Fruit fly (Drosophila melanogaster) whole organism, prepupa: ENCODE data around the gene mio.

Experiments used
- CG11902 ChIP-seq: fragments of 200-800 bp; sonication (Bioruptor generic); optimal IDR thresholded peaks from 3 replicates; lab custom pipeline; 2016; ENCODE audit warnings: missing biosample characterization, missing genetic modification characterization
- CG15336 ChIP-seq: fragments of 200-800 bp; sonication (Bioruptor generic); IDR thresholded peaks from 2 replicates; pipeline ENCODE4 v1.3.6; 2022; ENCODE audit warnings: missing biosample characterization, missing genetic modification characterization
- CG3032 ChIP-seq: fragments of 200-800 bp; optimal IDR thresholded peaks from 2 replicates; lab custom pipeline; 2019; ENCODE audit warnings: missing biosample characterization, mild to moderate bottlenecking, missing genetic modification characterization, moderate library complexity
- CG6792 ChIP-seq: fragments of 200-800 bp; sonication (Bioruptor generic); optimal IDR thresholded peaks from 3 replicates; lab custom pipeline; 2016; ENCODE audit warnings: missing biosample characterization, missing genetic modification characterization
- CG6854 ChIP-seq: fragments of 200-800 bp; sonication (Bioruptor generic); optimal IDR thresholded peaks from 2 replicates; lab custom pipeline; 2017; ENCODE audit warnings: missing biosample characterization, mild to moderate bottlenecking, missing genetic modification characterization
- Gug ChIP-seq: fragments of 200-800 bp; sonication (Bioruptor generic); IDR thresholded peaks from 2 replicates; pipeline ENCODE4 v1.3.6; 2022; ENCODE audit warnings: missing biosample characterization, missing genetic modification characterization
- Hr39 ChIP-seq: fragments of 200-800 bp; sonication (Bioruptor generic); optimal IDR thresholded peaks from 2 replicates; lab custom pipeline; 2016; ENCODE audit warnings: missing biosample characterization, missing genetic modification characterization
- Hr4 ChIP-seq: fragments of 200-800 bp; sonication (Bioruptor generic); optimal IDR thresholded peaks from 3 replicates; lab custom pipeline; 2016; ENCODE audit warnings: missing biosample characterization, missing genetic modification characterization
- OdsH ChIP-seq: fragments of 200-800 bp; sonication (Bioruptor generic); optimal IDR thresholded peaks from 3 replicates; lab custom pipeline; 2016; ENCODE audit warnings: missing biosample characterization, missing genetic modification characterization
- Sox102F ChIP-seq: fragments of 200-800 bp; sonication (Bioruptor generic); optimal IDR thresholded peaks from 2 replicates; lab custom pipeline; 2016; ENCODE audit warnings: missing biosample characterization, mild to moderate bottlenecking, missing genetic modification characterization
- acj6 ChIP-seq: fragments of 200-800 bp; sonication (Bioruptor generic); optimal IDR thresholded peaks from 3 replicates; lab custom pipeline; 2016; ENCODE audit warnings: missing biosample characterization, missing genetic modification characterization
- fd85E ChIP-seq: fragments of 200-800 bp; sonication (Bioruptor generic); optimal IDR thresholded peaks from 3 replicates; lab custom pipeline; 2016; ENCODE audit warnings: missing biosample characterization, missing genetic modification characterization
- fkh ChIP-seq: fragments of 200-800 bp; sonication (Bioruptor generic); optimal IDR thresholded peaks from 3 replicates; lab custom pipeline; 2017; ENCODE audit warnings: missing biosample characterization, mild to moderate bottlenecking, missing genetic modification characterization, moderate library complexity
- spab ChIP-seq: fragments of 200-800 bp; sonication (Bioruptor generic); optimal IDR thresholded peaks from 2 replicates; lab custom pipeline; 2017; ENCODE audit warnings: missing biosample characterization, mild to moderate bottlenecking, missing genetic modification characterization, missing genetic modification reagents

DNA sequence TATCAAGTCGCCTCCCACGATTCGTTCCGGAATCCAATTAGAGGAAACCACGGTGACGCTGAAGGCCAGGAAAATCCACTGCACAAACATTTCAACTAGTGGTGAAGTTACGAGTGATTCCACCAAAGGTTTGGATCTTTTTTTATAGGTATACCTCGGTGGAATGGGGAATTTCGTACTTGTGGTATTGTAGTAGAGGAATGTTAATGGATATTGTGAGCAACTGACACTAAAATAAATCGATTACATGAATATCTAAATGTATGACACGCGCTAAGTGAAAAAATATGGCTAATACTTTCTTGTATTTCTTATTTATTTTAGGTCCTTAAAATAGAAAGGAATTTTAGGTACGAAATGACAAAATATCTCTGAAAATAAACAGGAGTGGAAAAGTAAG, 35.2 kb downstream of the mio start, which contains the start of gene CG17239:
- no peak for TF ChIP-seq Hr39 (GFP tag; lab: Kevin White, UChicago)
- TF ChIP-seq CG6792 (GFP tag; lab: Kevin White, UChicago) = no peak
- TF ChIP-seq spab (GFP tag; lab: Kevin White, UChicago) = no peak
- TF ChIP-seq Sox102F (GFP tag; lab: Kevin White, UChicago) = no peak
- no peak for TF ChIP-seq CG6854 (GFP tag; lab: Kevin White, UChicago)
- TF ChIP-seq OdsH (GFP tag; lab: Kevin White, UChicago) = no peak
- no peak for TF ChIP-seq fkh
- TF ChIP-seq Gug = no peak
- TF ChIP-seq acj6 = no peak
- no peak for TF ChIP-seq CG3032 (tag; lab: Kevin White, UChicago)
- no peak for TF ChIP-seq Hr4 (GFP tag; lab: Kevin White, UChicago)
- no peak for TF ChIP-seq fd85E (GFP tag; lab: Kevin White, UChicago)
- no peak for TF ChIP-seq CG15336 (GFP tag; lab: Robert Waterston, UW)
- TF ChIP-seq CG11902 (GFP tag; lab: Kevin White, UChicago) = no peak
